Worm (Caenorhabditis elegans): ENCODE measurements around the gene nta-1.

DNA sequence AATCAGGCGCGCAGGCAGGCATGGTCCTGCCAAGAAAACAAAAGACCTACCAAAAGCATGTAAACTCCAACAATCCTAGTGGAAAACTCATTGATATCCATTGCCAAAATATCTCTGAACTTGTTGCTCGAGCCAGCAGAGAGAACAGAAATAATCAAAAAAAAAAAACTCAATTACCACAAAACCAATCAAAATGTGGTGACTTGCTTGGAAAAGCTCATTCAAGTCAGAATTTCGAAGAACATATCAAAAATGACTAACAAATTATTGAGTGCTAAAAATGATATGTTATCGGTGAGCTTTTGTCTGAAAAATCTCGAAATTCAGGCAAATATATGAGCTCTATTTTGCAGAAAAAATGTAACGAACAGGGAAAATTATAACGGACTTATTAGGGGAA, 42.3 kb downstream of the nta-1 start, which contains the start of gene srx-105:
- TF ChIP-seq flt-1 (GFP tag; IDR thresholded peaks at IDR 0.05) (no peak), ama-1 (optimal IDR thresholded peaks at IDR 0.05) (no peak), F13C5.2 (tag; optimal IDR thresholded peaks at IDR 0.05) (no peak), scrt-1 (GFP tag; IDR thresholded peaks at IDR 0.05) (no peak), pes-1 (GFP tag; IDR thresholded peaks at IDR 0.05) (no peak), ceh-13 (GFP tag; optimal IDR thresholded peaks at IDR 0.05) (no peak), hnd-1 (tag; optimal IDR thresholded peaks at IDR 0.05) (no peak), tra-4 (tag; optimal IDR thresholded peaks at IDR 0.05) (no peak), hmbx-1 (tag; optimal IDR thresholded peaks at IDR 0.05) (no peak), tbx-37 (GFP tag; conservative IDR thresholded peaks at IDR 0.05) (no peak), sea-1 (GFP tag; conservative IDR thresholded peaks at IDR 0.05) (no peak)

Data from whole organism, early embryonic.